Worm (Caenorhabditis elegans) whole organism, mixed stage, embryonic: ENCODE results near the gene K09G1.2.

Experiments used
- blmp-1 ChIP-seq: fragments of 150-350 bp; optimal IDR thresholded peaks from 2 replicates; lab custom pipeline; 2014; ENCODE audit warnings: missing biosample characterization, missing genetic modification characterization
- ces-1 ChIP-seq: fragments of 150-350 bp; optimal IDR thresholded peaks from 2 replicates; lab custom pipeline; 2014; ENCODE audit warnings: missing biosample characterization, missing genetic modification reagents, missing genetic modification characterization
- lsy-2 ChIP-seq: fragments of 150-350 bp; optimal IDR thresholded peaks from 2 replicates; lab custom pipeline; 2014; ENCODE audit warnings: missing biosample characterization, missing genetic modification characterization
- mep-1 ChIP-seq: fragments of 150-350 bp; optimal IDR thresholded peaks from 2 replicates; lab custom pipeline; 2017; ENCODE audit warnings: missing biosample characterization, missing genetic modification reagents, missing genetic modification characterization, inconsistent platforms
- nhr-76 ChIP-seq: sonication (generic microtip); optimal IDR thresholded peaks from 2 replicates; lab custom pipeline; 2017; ENCODE audit warnings: missing biosample characterization, missing genetic modification characterization
- pha-4 ChIP-seq: fragments of 150-350 bp; optimal IDR thresholded peaks from 2 replicates; lab custom pipeline; 2018; ENCODE audit warnings: missing biosample characterization, missing genetic modification reagents, missing genetic modification characterization
- snpc-4 ChIP-seq: fragments of 150-350 bp; optimal IDR thresholded peaks from 2 replicates; lab custom pipeline; 2014; ENCODE audit warnings: missing biosample characterization, missing genetic modification characterization
- ztf-11 ChIP-seq: fragments of 150-350 bp; optimal IDR thresholded peaks from 2 replicates; lab custom pipeline; 2014; ENCODE audit warnings: missing biosample characterization, missing genetic modification characterization

ce11 chrV:9625604-9626446 is 35.4 kb downstream of the K09G1.2 start, which contains the start of gene T06E4.7:
- TF ChIP-seq ztf-11 (tag; lab: Kevin White, UChicago), result no peak
- no peak for TF ChIP-seq nhr-76 (tag; lab: Kevin White, UChicago)
- no peak for TF ChIP-seq mep-1 (tag; lab: Kevin White, UChicago)
- no peak for TF ChIP-seq pha-4
- no peak for TF ChIP-seq blmp-1
- TF ChIP-seq ces-1 (GFP tag; lab: Kevin White, UChicago), result no peak
- no peak for TF ChIP-seq snpc-4 (tag; lab: Kevin White, UChicago)
- TF ChIP-seq lsy-2 (tag; lab: Kevin White, UChicago), result no peak
